Worm (Caenorhabditis elegans): ENCODE results near the gene R12B2.7.

DNA sequence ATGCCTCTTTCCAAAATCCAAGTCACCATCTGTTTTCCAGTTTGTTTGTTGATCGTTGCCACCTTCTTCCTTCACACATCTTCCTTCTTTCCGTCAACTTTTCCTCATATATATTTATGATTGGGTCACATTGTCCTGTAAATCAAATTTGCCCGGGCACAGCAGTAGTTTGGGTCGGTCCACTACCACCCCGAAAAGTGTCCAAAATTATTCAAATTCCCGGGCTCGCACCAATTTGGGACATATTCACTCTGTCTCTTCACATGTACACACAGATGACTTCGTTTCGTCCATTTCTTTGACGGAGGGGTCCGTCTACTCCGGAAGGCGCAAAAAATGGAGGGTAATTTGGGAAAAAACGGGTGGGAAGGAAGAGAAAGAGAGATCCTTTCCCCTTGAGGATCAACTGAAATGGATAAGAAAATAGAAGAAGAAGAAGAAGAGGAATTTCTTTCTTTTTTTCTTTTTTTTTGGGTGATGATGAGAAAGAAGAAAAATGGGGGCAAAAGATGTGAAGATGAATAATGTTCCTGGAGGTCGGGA lies 12.1 kb downstream of the R12B2.7 start:
- TF ChIP-seq lin-40 (tag; optimal IDR thresholded peaks at IDR 0.05) (no peak), ztf-18 (tag; optimal IDR thresholded peaks at IDR 0.05) (no peak), F39B2.1 (GFP tag; IDR thresholded peaks at IDR 0.05) (no peak)

All from whole organism, young adult.